Worm (Caenorhabditis elegans): ENCODE results near the gene fbxc-19.

- TF ChIP-seq snpc-4 (tag; optimal IDR thresholded peaks at IDR 0.05) (no peak), nhr-76 (tag; optimal IDR thresholded peaks at IDR 0.05) (no peak), nhr-28 (tag; optimal IDR thresholded peaks at IDR 0.05) (no peak), ces-1 (GFP tag; optimal IDR thresholded peaks at IDR 0.05) (no peak), unc-39 (tag; optimal IDR thresholded peaks at IDR 0.05) (no peak), ceh-43 (GFP tag; optimal IDR thresholded peaks at IDR 0.05) (no peak)
These were observed 11.7 kb downstream of the fbxc-19 start, which contains the start of gene math-39 for ce11 chrII:1831883-1832388.

All from whole organism, mixed stage, embryonic.